Worm (Caenorhabditis elegans) whole organism, L2 larva: ENCODE results near the gene ZC204.12.

Experiments used
- C34F6.9 ChIP-seq: fragments of 150-350 bp; optimal IDR thresholded peaks from 2 replicates; lab custom pipeline; 2014; ENCODE audit warnings: missing biosample characterization, missing genetic modification characterization
- F13H6.1 ChIP-seq: sonication (generic microtip); optimal IDR thresholded peaks from 2 replicates; lab custom pipeline; 2016; ENCODE audit warnings: missing genetic modification characterization, missing compliant biosample characterization
- R02D3.7 ChIP-seq: fragments of 150-350 bp; optimal IDR thresholded peaks from 2 replicates; lab custom pipeline; 2014; ENCODE audit warnings: missing biosample characterization, missing genetic modification characterization
- Y55F3AM.14 ChIP-seq: fragments of 200-800 bp; sonication (Bioruptor generic); optimal IDR thresholded peaks from 2 replicates; lab custom pipeline; 2018; ENCODE audit warnings: mild to moderate bottlenecking, missing genetic modification characterization, missing compliant biosample characterization
- alr-1 ChIP-seq: fragments of 150-350 bp; optimal IDR thresholded peaks from 2 replicates; lab custom pipeline; 2014; ENCODE audit warnings: missing biosample characterization, missing genetic modification characterization
- aly-2 ChIP-seq: fragments of 150-350 bp; optimal IDR thresholded peaks from 2 replicates; lab custom pipeline; 2014; ENCODE audit warnings: missing biosample characterization, missing genetic modification characterization
- ama-1 ChIP-seq: fragments of 150-350 bp; optimal IDR thresholded peaks from 2 replicates; lab custom pipeline; 2018; ENCODE audit warnings: inconsistent platforms
- blmp-1 ChIP-seq: sonication (generic microtip); optimal IDR thresholded peaks from 2 replicates; lab custom pipeline; 2017; ENCODE audit warnings: missing genetic modification characterization, mild to moderate bottlenecking, missing compliant biosample characterization, antibody characterized with exemption, moderate library complexity; ENCODE audit not compliant: insufficient read depth
- ceh-16 ChIP-seq: fragments of 150-350 bp; optimal IDR thresholded peaks from 2 replicates; lab custom pipeline; 2014; ENCODE audit warnings: missing biosample characterization, missing genetic modification characterization
- ceh-82 ChIP-seq: fragments of 150-350 bp; optimal IDR thresholded peaks from 2 replicates; lab custom pipeline; 2014; ENCODE audit warnings: missing biosample characterization, missing genetic modification characterization
- crh-2 ChIP-seq: sonication (generic microtip); optimal IDR thresholded peaks from 2 replicates; lab custom pipeline; 2017; ENCODE audit warnings: missing biosample characterization, missing genetic modification characterization
- dmd-4 ChIP-seq: sonication (generic microtip); optimal IDR thresholded peaks from 2 replicates; lab custom pipeline; 2017; ENCODE audit warnings: missing biosample characterization, missing genetic modification characterization
- elt-1 ChIP-seq: fragments of 150-350 bp; optimal IDR thresholded peaks from 2 replicates; lab custom pipeline; 2014; ENCODE audit warnings: missing biosample characterization, missing genetic modification characterization
- elt-3 ChIP-seq: sonication (generic microtip); optimal IDR thresholded peaks from 2 replicates; lab custom pipeline; 2017; ENCODE audit warnings: missing biosample characterization, missing genetic modification characterization
- gmeb-1 ChIP-seq: fragments of 150-350 bp; optimal IDR thresholded peaks from 2 replicates; lab custom pipeline; 2014; ENCODE audit warnings: missing biosample characterization, missing genetic modification characterization
- lin-11 ChIP-seq: fragments of 150-350 bp; sonication (generic microtip); optimal IDR thresholded peaks from 2 replicates; lab custom pipeline; 2014; ENCODE audit warnings: missing biosample characterization, missing genetic modification characterization, inconsistent platforms, mixed read lengths
- lin-13 ChIP-seq: fragments of 150-350 bp; optimal IDR thresholded peaks from 2 replicates; lab custom pipeline; 2014; ENCODE audit warnings: missing biosample characterization, missing genetic modification reagents, missing genetic modification characterization
- lin-39 ChIP-seq: fragments of 150-350 bp; optimal IDR thresholded peaks from 2 replicates; lab custom pipeline; 2014; ENCODE audit warnings: missing biosample characterization, missing genetic modification reagents, missing genetic modification characterization
- lsy-2 ChIP-seq, 2 experiments: fragments of 150-350 bp in 1 of 2; sonication (generic microtip) in 1 of 2; optimal IDR thresholded peaks; 2 replicates each; lab custom pipeline; 2014 to 2017; ENCODE audit warnings: missing biosample characterization in 2 of 2, missing genetic modification characterization in 2 of 2
- mab-5 ChIP-seq: fragments of 150-350 bp; optimal IDR thresholded peaks from 2 replicates; lab custom pipeline; 2014; ENCODE audit warnings: missing biosample characterization, missing genetic modification characterization
- mbf-1 ChIP-seq: sonication (generic microtip); optimal IDR thresholded peaks from 2 replicates; lab custom pipeline; 2017; ENCODE audit warnings: missing biosample characterization, missing genetic modification characterization
- mdl-1 ChIP-seq, 2 experiments: fragments of 150-350 bp in 1 of 2; sonication (generic microtip) in 1 of 2; optimal IDR thresholded peaks; 2 replicates each; lab custom pipeline; 2017; ENCODE audit warnings: missing biosample characterization in 2 of 2, missing genetic modification characterization in 2 of 2
- nhr-10 ChIP-seq: sonication (generic microtip); optimal IDR thresholded peaks from 2 replicates; lab custom pipeline; 2017; ENCODE audit warnings: missing biosample characterization, missing genetic modification characterization
- nhr-11 ChIP-seq: fragments of 150-350 bp; optimal IDR thresholded peaks from 2 replicates; lab custom pipeline; 2014; ENCODE audit warnings: missing biosample characterization, missing genetic modification characterization
- nhr-12 ChIP-seq: fragments of 150-350 bp; optimal IDR thresholded peaks from 2 replicates; lab custom pipeline; 2014; ENCODE audit warnings: missing biosample characterization, missing genetic modification characterization
- nhr-21 ChIP-seq: fragments of 150-350 bp; optimal IDR thresholded peaks from 2 replicates; lab custom pipeline; 2014; ENCODE audit warnings: missing biosample characterization, missing genetic modification characterization
- nhr-23 ChIP-seq: fragments of 150-350 bp; optimal IDR thresholded peaks from 2 replicates; lab custom pipeline; 2014; ENCODE audit warnings: missing biosample characterization, missing genetic modification reagents, missing genetic modification characterization
- nhr-25 ChIP-seq: fragments of 150-350 bp; sonication (generic microtip); optimal IDR thresholded peaks from 3 replicates; lab custom pipeline; 2014; ENCODE audit warnings: missing biosample characterization, missing genetic modification characterization
- nhr-77 ChIP-seq: fragments of 150-350 bp; optimal IDR thresholded peaks from 2 replicates; lab custom pipeline; 2014; ENCODE audit warnings: missing biosample characterization, missing genetic modification characterization
- peb-1 ChIP-seq: fragments of 150-350 bp; optimal IDR thresholded peaks from 2 replicates; lab custom pipeline; 2014; ENCODE audit warnings: missing biosample characterization, missing genetic modification characterization
- skn-1 ChIP-seq: sonication (generic microtip); optimal IDR thresholded peaks from 2 replicates; lab custom pipeline; 2017; ENCODE audit warnings: missing biosample characterization, missing genetic modification characterization
- sma-3 ChIP-seq: sonication (generic microtip); optimal IDR thresholded peaks from 2 replicates; lab custom pipeline; 2016; ENCODE audit warnings: missing genetic modification reagents, missing genetic modification characterization, missing compliant biosample characterization
- sma-9 ChIP-seq, 2 experiments: fragments of 150-350 bp in 1 of 2; sonication (generic microtip) in 1 of 2; optimal IDR thresholded peaks; 2 replicates each; lab custom pipeline; 2014 to 2016; ENCODE audit warnings: missing genetic modification characterization in 2 of 2, mild to moderate bottlenecking in 1 of 2, missing biosample characterization in 1 of 2, missing compliant biosample characterization in 1 of 2, missing genetic modification reagents in 1 of 2, moderate library complexity in 1 of 2
- unc-39 ChIP-seq: fragments of 150-350 bp; optimal IDR thresholded peaks from 2 replicates; lab custom pipeline; 2014; ENCODE audit warnings: missing biosample characterization, missing genetic modification characterization
- unc-55 ChIP-seq: fragments of 150-350 bp; sonication (generic microtip); optimal IDR thresholded peaks from 3 replicates; lab custom pipeline; 2014; ENCODE audit warnings: missing biosample characterization, missing genetic modification reagents, missing genetic modification characterization
- zag-1 ChIP-seq: fragments of 150-350 bp; optimal IDR thresholded peaks from 2 replicates; lab custom pipeline; 2014; ENCODE audit warnings: missing biosample characterization, missing genetic modification characterization
- ztf-11 ChIP-seq: sonication (generic microtip); optimal IDR thresholded peaks from 2 replicates; lab custom pipeline; 2017; ENCODE audit warnings: missing biosample characterization, missing genetic modification characterization
- ztf-4 ChIP-seq: fragments of 150-350 bp; optimal IDR thresholded peaks from 2 replicates; lab custom pipeline; 2014; ENCODE audit warnings: missing biosample characterization, missing genetic modification characterization

The ZC204.12 gene

DNA sequence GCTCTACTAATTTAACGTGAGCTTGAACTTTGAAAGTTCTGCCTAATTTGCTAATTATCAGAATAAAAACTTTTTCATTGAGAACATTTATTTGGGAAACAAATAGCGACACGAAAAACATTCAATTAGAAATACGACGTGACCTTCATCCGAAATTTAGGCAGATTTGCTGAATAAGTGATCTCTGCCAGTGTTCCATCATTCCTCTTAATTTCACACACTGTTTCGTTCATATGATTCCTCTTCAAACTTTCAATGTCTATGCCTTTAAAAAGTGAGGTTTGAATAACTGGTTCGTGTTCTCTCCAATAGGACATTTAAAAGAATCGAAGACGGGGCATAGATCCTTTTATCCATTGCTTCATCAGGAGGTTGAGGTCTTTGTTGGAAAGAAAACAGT lies 6.6 kb downstream of the ZC204.12 start, which contains the start of gene fbxb-20:
Gene fbxb-20, minus strand, starts transcription at position 101 of the 400 bp plus-strand sequence.
- TF ChIP-seq lin-13 (GFP tag; lab: Kevin White, UChicago) (no peak), nhr-23 (tag; lab: Kevin White, UChicago) (no peak), F13H6.1 (tag; lab: Kevin White, UChicago) (no peak), gmeb-1 (tag; lab: Kevin White, UChicago) (no peak), alr-1 (tag; lab: Kevin White, UChicago) (no peak), Y55F3AM.14 (no peak), nhr-25 (no peak), crh-2 (no peak), R02D3.7 (tag; lab: Kevin White, UChicago) (no peak), lin-11 (tag; lab: Kevin White, UChicago) (no peak), mbf-1 (tag; lab: Kevin White, UChicago) (no peak), nhr-77 (tag; lab: Kevin White, UChicago) (no peak), ztf-4 (tag; lab: Kevin White, UChicago) (no peak), peb-1 (tag; lab: Kevin White, UChicago) (no peak), lin-39 (no peak), mab-5 (no peak), elt-3 (tag; lab: Kevin White, UChicago) (no peak), ztf-11 (tag; lab: Kevin White, UChicago) (no peak), C34F6.9 (tag; lab: Kevin White, UChicago) (no peak), unc-39 (no peak)

DNA sequence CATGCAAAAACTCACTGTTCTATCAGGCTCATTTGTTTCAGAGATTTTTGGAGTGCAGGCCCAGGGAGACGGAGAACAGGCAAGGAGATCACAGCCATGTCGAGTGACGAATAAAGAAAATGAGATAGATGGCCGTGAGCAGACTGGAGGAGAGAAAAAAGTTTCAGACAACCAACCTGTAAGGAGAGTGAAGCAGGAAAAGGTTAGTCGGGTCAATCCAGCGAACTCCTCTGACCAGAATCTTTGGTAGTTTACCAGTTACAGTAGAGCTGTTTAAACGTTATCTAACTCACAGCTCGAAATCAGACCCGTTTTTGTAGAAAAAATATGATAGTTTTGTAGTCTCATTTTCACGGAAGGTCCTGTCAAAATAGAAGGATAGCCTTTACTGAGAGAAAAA lies 8.3 kb downstream of the ZC204.12 start, which contains the start of gene fbxb-21:
Gene fbxb-21, minus strand, starts transcription at position 101 of the 400 bp plus-strand sequence.
- TF ChIP-seq nhr-12 (tag; lab: Kevin White, UChicago), result no peak
- no peak for TF ChIP-seq ceh-82 (tag; lab: Kevin White, UChicago)
- no peak for TF ChIP-seq mdl-1 (tag; optimal IDR thresholded peaks at IDR 0.05; lab: Kevin White, UChicago)
- TF ChIP-seq ztf-11 (tag; lab: Kevin White, UChicago), result no peak

DNA sequence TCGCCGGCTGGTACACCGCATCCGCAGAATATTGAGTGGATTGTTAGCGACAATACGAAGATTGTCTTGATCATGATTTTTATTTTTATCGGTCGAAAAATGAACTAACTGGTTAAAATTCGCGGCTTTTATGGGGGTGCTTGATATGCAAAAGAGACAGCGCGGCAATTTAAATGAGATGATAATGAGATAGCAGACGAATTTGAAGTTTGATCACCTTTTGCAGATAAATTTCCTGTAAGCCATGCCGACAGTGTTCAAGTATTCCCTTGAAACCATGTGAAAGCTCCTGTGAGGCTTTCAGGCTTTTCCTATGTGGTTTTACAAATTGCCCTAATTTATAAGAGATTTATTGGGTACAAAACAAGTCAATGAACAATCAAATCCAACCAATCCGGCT lies 10.9 kb downstream of the ZC204.12 start, which contains the start of gene ZC204.17:
Gene ZC204.17, minus strand, starts transcription at position 101 of the 400 bp plus-strand sequence.
- TF ChIP-seq gmeb-1 (tag; lab: Kevin White, UChicago), result no peak
- TF ChIP-seq lin-11 (tag; lab: Kevin White, UChicago), result no peak

DNA sequence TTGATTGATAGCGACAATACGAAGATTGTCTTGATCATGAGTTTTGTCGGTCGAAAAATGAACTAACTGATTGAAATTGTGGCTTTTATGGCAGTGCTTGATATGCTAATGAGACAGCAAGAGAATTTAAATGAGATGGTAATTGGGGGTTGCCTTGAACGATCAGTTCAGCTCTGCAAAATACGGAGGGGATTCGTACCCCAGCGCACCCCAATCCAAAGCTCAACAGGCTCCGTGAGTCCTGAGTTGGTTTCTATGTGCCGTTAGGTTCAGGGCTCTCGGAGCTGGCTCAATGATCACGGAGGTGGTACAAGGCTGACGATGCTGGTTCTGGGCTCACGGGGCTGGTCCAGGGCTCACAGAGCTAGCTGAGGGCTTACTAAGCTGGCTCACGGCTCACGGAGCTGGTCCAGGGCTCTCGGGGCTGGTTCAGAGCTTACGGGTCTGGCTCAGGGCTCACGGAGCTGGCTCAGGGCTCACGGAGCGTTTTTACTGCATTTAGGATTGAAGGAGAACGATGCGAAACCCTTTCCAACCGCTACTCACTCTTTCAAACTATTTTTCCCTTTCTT lies 12.2 kb downstream of the ZC204.12 start, which contains the start of gene ZC204.6:
Gene ZC204.6, minus strand, starts transcription at position 51 of the 572 bp plus-strand sequence.
- TF ChIP-seq nhr-21 (no peak), sma-3 (GFP tag; lab: Kevin White, UChicago) (no peak), nhr-10 (tag; lab: Kevin White, UChicago) (no peak), dmd-4 (tag; lab: Kevin White, UChicago) (no peak), lsy-2 (tag; optimal IDR thresholded peaks at IDR 0.05; lab: Kevin White, UChicago) (no peak), nhr-23 (tag; lab: Kevin White, UChicago) (no peak), lin-39 (no peak), nhr-25 (no peak), mab-5 (no peak)

DNA sequence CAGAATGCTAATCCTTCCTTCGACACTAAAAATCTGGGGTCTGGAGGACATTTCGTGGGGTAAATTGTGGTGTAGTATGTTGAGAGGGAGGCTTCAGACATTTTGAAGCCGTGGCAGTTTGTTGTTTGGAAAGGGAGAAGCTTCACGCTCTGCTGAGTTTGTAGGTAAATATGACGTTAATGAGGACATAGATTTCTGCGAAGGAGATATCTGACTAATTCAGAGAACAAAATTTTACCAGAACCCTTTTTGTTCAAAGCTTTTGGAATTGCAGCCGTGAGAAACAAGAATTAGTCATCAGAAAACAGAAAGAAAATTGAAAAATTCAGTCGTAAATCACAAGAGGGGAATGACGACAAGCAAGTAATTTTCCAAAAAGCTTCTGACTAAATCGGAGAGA lies 16.6 kb downstream of the ZC204.12 start, which contains the start of gene srh-72:
Gene srh-72, minus strand, starts transcription at position 101 of the 400 bp plus-strand sequence.
- TF ChIP-seq nhr-11 (tag; lab: Kevin White, UChicago) (no peak), zag-1 (tag; lab: Kevin White, UChicago) (no peak), elt-1 (tag; lab: Kevin White, UChicago) (no peak), nhr-12 (tag; lab: Kevin White, UChicago) (no peak), nhr-21 (no peak), ama-1 (lab: Kevin White, UChicago) (no peak), skn-1 (tag; lab: Kevin White, UChicago) (no peak), blmp-1 (tag; lab: Kevin White, UChicago) (no peak), C34F6.9 (tag; lab: Kevin White, UChicago) (no peak), unc-55 (GFP tag; lab: Kevin White, UChicago) (no peak), gmeb-1 (tag; lab: Kevin White, UChicago) (no peak), aly-2 (tag; lab: Kevin White, UChicago) (no peak), sma-9 (GFP tag; optimal IDR thresholded peaks at IDR 0.05; lab: Kevin White, UChicago) (no peak), sma-9 (tag; optimal IDR thresholded peaks at IDR 0.05; lab: Kevin White, UChicago) (no peak), dmd-4 (tag; lab: Kevin White, UChicago) (no peak), ztf-4 (tag; lab: Kevin White, UChicago) (no peak), ceh-16 (tag; lab: Kevin White, UChicago) (no peak), mdl-1 (tag; optimal IDR thresholded peaks at IDR 0.05; lab: Kevin White, UChicago) (no peak)
